Worm (Caenorhabditis elegans) whole organism, early embryonic: ENCODE results near the gene inx-3.

Experiments used
- B0310.2 ChIP-seq: sonication (generic microtip); optimal IDR thresholded peaks from 2 replicates; lab custom pipeline; 2016; ENCODE audit warnings: mild to moderate bottlenecking, missing genetic modification characterization, missing compliant biosample characterization
- F13C5.2 ChIP-seq: sonication (generic microtip); optimal IDR thresholded peaks from 2 replicates; lab custom pipeline; 2017; ENCODE audit warnings: mild to moderate bottlenecking, missing genetic modification characterization, inconsistent platforms, missing compliant biosample characterization
- aly-1 ChIP-seq: sonication (generic microtip); optimal IDR thresholded peaks from 2 replicates; lab custom pipeline; 2016; ENCODE audit warnings: missing genetic modification characterization, missing compliant biosample characterization
- ceh-13 ChIP-seq: fragments of 200-800 bp; sonication (Bioruptor generic); optimal IDR thresholded peaks from 2 replicates; lab custom pipeline; 2018; ENCODE audit warnings: mild to moderate bottlenecking, missing genetic modification characterization, missing compliant biosample characterization
- ceh-36 ChIP-seq: sonication (generic microtip); optimal IDR thresholded peaks from 2 replicates; lab custom pipeline; 2016; ENCODE audit warnings: missing genetic modification characterization, inconsistent platforms, missing compliant biosample characterization
- hmbx-1 ChIP-seq: sonication (generic microtip); optimal IDR thresholded peaks from 2 replicates; lab custom pipeline; 2016; ENCODE audit warnings: mild to moderate bottlenecking, missing genetic modification characterization, missing compliant biosample characterization
- pes-1 ChIP-seq: fragments of 200-800 bp; sonication (Bioruptor generic); IDR thresholded peaks from 2 replicates; pipeline ENCODE4 v1.3.6; 2022; ENCODE audit warnings: missing genetic modification reagents, missing genetic modification characterization, missing compliant biosample characterization
- tbx-11 ChIP-seq: fragments of 200-800 bp; sonication (Bioruptor generic); IDR thresholded peaks from 2 replicates; pipeline ENCODE4 v1.3.6; 2022; ENCODE audit warnings: missing genetic modification characterization, missing compliant biosample characterization

ce11 chrX:5987910-5988309, 8.0 kb upstream of the inx-3 start:
- TF ChIP-seq B0310.2 (no peak), ceh-13 (no peak), aly-1 (tag; lab: Kevin White, UChicago) (no peak), hmbx-1 (tag; lab: Kevin White, UChicago) (no peak), tbx-11 (no peak), ceh-36 (tag; lab: Kevin White, UChicago) (no peak), pes-1 (GFP tag; lab: Robert Waterston, UW) (no peak), F13C5.2 (tag; lab: Kevin White, UChicago) (no peak)
